Fruit fly (Drosophila melanogaster) whole organism, prepupa: ENCODE measurements around the gene CG43845.

Experiments
- Blimp-1 ChIP-seq: fragments of 200-800 bp; sonication (Bioruptor generic); optimal IDR thresholded peaks from 3 replicates; lab custom pipeline; 2017; ENCODE audit warnings: missing biosample characterization, missing genetic modification characterization, mild to moderate bottlenecking, moderate library complexity, missing genetic modification reagents
- CG10631 ChIP-seq: fragments of 200-800 bp; sonication (Bioruptor generic); optimal IDR thresholded peaks from 2 replicates; lab custom pipeline; 2016; ENCODE audit warnings: missing biosample characterization, missing genetic modification characterization
- CG11294 ChIP-seq: fragments of 200-800 bp; sonication (Bioruptor generic); IDR thresholded peaks from 2 replicates; pipeline ENCODE4 v1.3.6; 2022; ENCODE audit warnings: missing biosample characterization, missing genetic modification characterization
- CG11762 ChIP-seq: fragments of 200-800 bp; sonication (Bioruptor generic); optimal IDR thresholded peaks from 3 replicates; lab custom pipeline; 2016; ENCODE audit warnings: missing biosample characterization, missing genetic modification characterization; ENCODE audit not compliant: insufficient read depth
- CG15336 ChIP-seq: fragments of 200-800 bp; sonication (Bioruptor generic); IDR thresholded peaks from 2 replicates; pipeline ENCODE4 v1.3.6; 2022; ENCODE audit warnings: missing biosample characterization, missing genetic modification characterization
- CG16779 ChIP-seq: fragments of 200-800 bp; sonication (Bioruptor generic); optimal IDR thresholded peaks from 3 replicates; lab custom pipeline; 2017; ENCODE audit warnings: missing biosample characterization, mild to moderate bottlenecking, missing genetic modification characterization
- CG3032 ChIP-seq: fragments of 200-800 bp; optimal IDR thresholded peaks from 2 replicates; lab custom pipeline; 2019; ENCODE audit warnings: missing biosample characterization, mild to moderate bottlenecking, missing genetic modification characterization, moderate library complexity
- CG31627 ChIP-seq: fragments of 200-800 bp; sonication (Bioruptor generic); optimal IDR thresholded peaks from 3 replicates; lab custom pipeline; 2016; ENCODE audit warnings: missing biosample characterization, missing genetic modification characterization
- CG32006 ChIP-seq: fragments of 200-800 bp; sonication (Bioruptor generic); optimal IDR thresholded peaks from 3 replicates; lab custom pipeline; 2017; ENCODE audit warnings: missing biosample characterization, mild to moderate bottlenecking, missing genetic modification characterization
- CG3919 ChIP-seq: fragments of 200-800 bp; sonication (Bioruptor generic); optimal IDR thresholded peaks from 3 replicates; lab custom pipeline; 2016; ENCODE audit warnings: missing biosample characterization, missing genetic modification characterization
- CG6163 ChIP-seq: fragments of 200-800 bp; sonication (Bioruptor generic); IDR thresholded peaks from 3 replicates; pipeline ENCODE4 v1.3.6; 2022; ENCODE audit warnings: missing biosample characterization, missing genetic modification characterization
- CG6276 ChIP-seq: fragments of 200-800 bp; sonication (Bioruptor generic); optimal IDR thresholded peaks from 2 replicates; lab custom pipeline; 2017; ENCODE audit warnings: missing biosample characterization, mild to moderate bottlenecking, missing genetic modification characterization
- CG6854 ChIP-seq: fragments of 200-800 bp; sonication (Bioruptor generic); optimal IDR thresholded peaks from 2 replicates; lab custom pipeline; 2017; ENCODE audit warnings: missing biosample characterization, mild to moderate bottlenecking, missing genetic modification characterization
- CG7368 ChIP-seq: fragments of 200-800 bp; sonication (Bioruptor generic); optimal IDR thresholded peaks from 3 replicates; lab custom pipeline; 2016; ENCODE audit warnings: missing biosample characterization, missing genetic modification characterization
- CG8119 ChIP-seq: fragments of 200-800 bp; sonication (Bioruptor generic); IDR thresholded peaks from 3 replicates; pipeline ENCODE4 v1.3.6; 2022; ENCODE audit warnings: missing biosample characterization, missing genetic modification characterization
- CG8319 ChIP-seq: fragments of 200-800 bp; sonication (Bioruptor generic); optimal IDR thresholded peaks from 3 replicates; lab custom pipeline; 2016; ENCODE audit warnings: missing biosample characterization, missing genetic modification characterization
- CG9139 ChIP-seq: fragments of 200-800 bp; sonication (Bioruptor generic); optimal IDR thresholded peaks from 3 replicates; lab custom pipeline; 2017; ENCODE audit warnings: missing biosample characterization, mild to moderate bottlenecking, missing genetic modification characterization
- Eip75B ChIP-seq: fragments of 200-800 bp; sonication (Bioruptor generic); optimal IDR thresholded peaks from 3 replicates; lab custom pipeline; 2016; ENCODE audit warnings: missing biosample characterization, missing genetic modification characterization
- Eip78C ChIP-seq: fragments of 200-800 bp; sonication (Bioruptor generic); peaks from one replicate; lab custom pipeline; 2016; ENCODE audit warnings: missing biosample characterization, missing genetic modification characterization
- Eip93F ChIP-seq: fragments of 200-800 bp; sonication (Bioruptor generic); optimal IDR thresholded peaks from 2 replicates; lab custom pipeline; 2016; ENCODE audit warnings: missing biosample characterization, mild to moderate bottlenecking, missing genetic modification characterization
- Ets96B ChIP-seq: fragments of 200-800 bp; optimal IDR thresholded peaks from 2 replicates; lab custom pipeline; 2019; ENCODE audit warnings: missing biosample characterization, mild to moderate bottlenecking, missing genetic modification characterization, moderate library complexity
- Gug ChIP-seq: fragments of 200-800 bp; sonication (Bioruptor generic); IDR thresholded peaks from 2 replicates; pipeline ENCODE4 v1.3.6; 2022; ENCODE audit warnings: missing biosample characterization, missing genetic modification characterization
- Hr38 ChIP-seq: sonication (Bioruptor generic); optimal IDR thresholded peaks from 2 replicates; lab custom pipeline; 2016; ENCODE audit warnings: missing biosample characterization, missing genetic modification characterization
- Hr39 ChIP-seq: fragments of 200-800 bp; sonication (Bioruptor generic); optimal IDR thresholded peaks from 2 replicates; lab custom pipeline; 2016; ENCODE audit warnings: missing biosample characterization, missing genetic modification characterization
- Met ChIP-seq: fragments of 200-800 bp; sonication (Bioruptor generic); optimal IDR thresholded peaks from 3 replicates; lab custom pipeline; 2016; ENCODE audit warnings: missing biosample characterization, missing genetic modification characterization
- OdsH ChIP-seq: fragments of 200-800 bp; sonication (Bioruptor generic); optimal IDR thresholded peaks from 3 replicates; lab custom pipeline; 2016; ENCODE audit warnings: missing biosample characterization, missing genetic modification characterization
- Smox ChIP-seq: fragments of 200-800 bp; sonication (Bioruptor generic); optimal IDR thresholded peaks from 3 replicates; lab custom pipeline; 2016; ENCODE audit warnings: missing biosample characterization, missing genetic modification characterization
- Sox102F ChIP-seq: fragments of 200-800 bp; sonication (Bioruptor generic); optimal IDR thresholded peaks from 2 replicates; lab custom pipeline; 2016; ENCODE audit warnings: missing biosample characterization, mild to moderate bottlenecking, missing genetic modification characterization
- acj6 ChIP-seq: fragments of 200-800 bp; sonication (Bioruptor generic); optimal IDR thresholded peaks from 3 replicates; lab custom pipeline; 2016; ENCODE audit warnings: missing biosample characterization, missing genetic modification characterization
- cyc ChIP-seq: fragments of 200-800 bp; sonication (Bioruptor generic); optimal IDR thresholded peaks from 3 replicates; lab custom pipeline; 2016; ENCODE audit warnings: missing biosample characterization, missing genetic modification characterization
- dac ChIP-seq: fragments of 200-800 bp; sonication (Bioruptor generic); optimal IDR thresholded peaks from 2 replicates; lab custom pipeline; 2017; ENCODE audit warnings: missing biosample characterization, mild to moderate bottlenecking, missing genetic modification characterization
- eg ChIP-seq: fragments of 200-800 bp; sonication (Bioruptor generic); IDR thresholded peaks from 3 replicates; pipeline ENCODE4 v1.3.6; 2022; ENCODE audit warnings: missing biosample characterization, missing genetic modification characterization
- esn ChIP-seq: fragments of 200-800 bp; sonication (Bioruptor generic); optimal IDR thresholded peaks from 2 replicates; lab custom pipeline; 2016; ENCODE audit warnings: missing biosample characterization, mild to moderate bottlenecking, missing genetic modification characterization, moderate library complexity
- fd59A ChIP-seq: fragments of 200-800 bp; sonication (Bioruptor generic); optimal IDR thresholded peaks from 2 replicates; lab custom pipeline; 2017; ENCODE audit warnings: missing biosample characterization, mild to moderate bottlenecking, missing genetic modification characterization, missing genetic modification reagents
- fkh ChIP-seq: fragments of 200-800 bp; sonication (Bioruptor generic); optimal IDR thresholded peaks from 3 replicates; lab custom pipeline; 2017; ENCODE audit warnings: missing biosample characterization, mild to moderate bottlenecking, missing genetic modification characterization, moderate library complexity
- lz ChIP-seq: fragments of 200-800 bp; sonication (Bioruptor generic); optimal IDR thresholded peaks from 3 replicates; lab custom pipeline; 2016; ENCODE audit warnings: missing biosample characterization, missing genetic modification characterization
- pdm3 ChIP-seq: fragments of 200-800 bp; sonication (Bioruptor generic); optimal IDR thresholded peaks from 3 replicates; lab custom pipeline; 2016; ENCODE audit warnings: missing biosample characterization, missing genetic modification characterization
- ss ChIP-seq, 2 experiments: fragments of 200-800 bp; sonication (Bioruptor generic); optimal IDR thresholded peaks; 2 replicates in 1 of 2; 3 replicates in 1 of 2; lab custom pipeline; 2017 to 2018; ENCODE audit warnings: mild to moderate bottlenecking in 2 of 2, missing biosample characterization in 2 of 2, missing genetic modification characterization in 2 of 2, moderate library complexity in 1 of 2
- svp ChIP-seq: fragments of 200-800 bp; sonication (Bioruptor generic); peaks from one replicate; lab custom pipeline; 2016; ENCODE audit warnings: missing biosample characterization, missing genetic modification characterization
- topi ChIP-seq: fragments of 200-800 bp; sonication (Bioruptor generic); optimal IDR thresholded peaks from 3 replicates; lab custom pipeline; 2016; ENCODE audit warnings: missing biosample characterization, missing genetic modification characterization

The CG43845 gene

dm6 chr3R:5516582-5517001 lies 6.3 kb downstream of the CG43845 start:
- no peak for TF ChIP-seq cyc (GFP tag; lab: Kevin White, UChicago)
- TF ChIP-seq acj6 (GFP tag; lab: Kevin White, UChicago) = no peak
- TF ChIP-seq fkh (GFP tag; lab: Kevin White, UChicago) = peak; percentile 7
- TF ChIP-seq CG6276 (GFP tag; lab: Kevin White, UChicago) = no peak
- peak; percentile 48 for TF ChIP-seq Eip78C (GFP tag; lab: Kevin White, UChicago)
- TF ChIP-seq Eip93F (GFP tag; lab: Kevin White, UChicago) = no peak
- TF ChIP-seq CG15336 (GFP tag; lab: Robert Waterston, UW) = no peak
- no peak for TF ChIP-seq CG8119
- TF ChIP-seq Ets96B (tag; lab: Kevin White, UChicago) = no peak

dm6 chr3R:5514759-5515158 lies 8.2 kb downstream of the CG43845 start:
- TF ChIP-seq Met (GFP tag; lab: Kevin White, UChicago) (peak; percentile 21), lz (GFP tag; lab: Kevin White, UChicago) (peak; percentile 3), ss (GFP tag; optimal IDR thresholded peaks at IDR 0.05; lab: Kevin White, UChicago) (no peak), Blimp-1 (GFP tag; lab: Kevin White, UChicago) (no peak), Eip78C (GFP tag; lab: Kevin White, UChicago) (peak; percentile 57), Hr39 (GFP tag; lab: Kevin White, UChicago) (peak; percentile 36), CG16779 (tag; lab: Kevin White, UChicago) (no peak), Hr38 (no peak), Eip75B (no peak), esn (GFP tag; lab: Kevin White, UChicago) (peak; percentile 10), pdm3 (GFP tag; lab: Kevin White, UChicago) (no peak), CG3032 (tag; lab: Kevin White, UChicago) (no peak), cyc (GFP tag; lab: Kevin White, UChicago) (no peak), fd59A (GFP tag; lab: Kevin White, UChicago) (no peak), CG8319 (GFP tag; lab: Kevin White, UChicago) (no peak), CG32006 (GFP tag; lab: Kevin White, UChicago) (no peak), dac (GFP tag; lab: Kevin White, UChicago) (no peak), Smox (GFP tag; lab: Kevin White, UChicago) (peak; percentile 15), CG31627 (GFP tag; lab: Kevin White, UChicago) (peak; percentile 12), svp (peak; percentile 71), acj6 (GFP tag; lab: Kevin White, UChicago) (no peak), OdsH (GFP tag; lab: Kevin White, UChicago) (no peak), Sox102F (no peak), CG6276 (GFP tag; lab: Kevin White, UChicago) (no peak), topi (peak; percentile 10), eg (GFP tag; lab: Robert Waterston, UW) (no peak)

DNA sequence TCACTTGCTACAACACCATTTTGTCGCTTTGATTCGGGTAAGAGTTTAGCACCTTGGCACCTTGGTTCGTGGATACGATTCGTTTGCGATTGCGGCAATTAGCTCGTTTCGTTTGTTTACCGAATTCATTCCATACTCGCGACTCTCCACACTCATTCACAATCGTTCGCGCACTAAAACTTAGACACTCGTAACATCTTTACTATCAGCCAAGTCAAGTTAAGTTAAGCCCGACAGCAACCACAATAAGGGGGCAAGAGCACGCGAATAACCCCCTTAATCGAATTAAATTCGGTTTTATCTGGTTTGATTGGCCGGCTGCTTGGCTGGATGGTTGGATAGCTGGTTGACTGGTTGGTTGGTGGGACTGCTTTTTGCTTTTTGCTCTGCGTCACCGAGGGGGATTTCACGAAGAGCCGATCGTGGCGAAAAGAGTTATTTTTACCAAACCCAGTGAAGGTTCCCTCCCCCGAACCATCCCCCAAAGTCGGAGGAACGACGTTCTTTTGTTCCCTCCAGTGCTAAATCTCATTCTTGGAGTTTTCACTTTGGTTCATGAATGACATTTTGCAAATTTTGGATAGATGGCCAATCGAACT lies 19.0 kb downstream of the CG43845 start:
- TF ChIP-seq CG9139 (GFP tag; lab: Kevin White, UChicago) (no peak), CG10631 (GFP tag; lab: Kevin White, UChicago) (no peak), svp (no peak), CG11762 (no peak), pdm3 (GFP tag; lab: Kevin White, UChicago) (no peak), CG3919 (GFP tag; lab: Kevin White, UChicago) (no peak), CG6854 (GFP tag; lab: Kevin White, UChicago) (peak; percentile 28), OdsH (GFP tag; lab: Kevin White, UChicago) (no peak), CG6163 (GFP tag; lab: Robert Waterston, UW) (no peak), fkh (GFP tag; lab: Kevin White, UChicago) (peak; percentile 21), Eip78C (GFP tag; lab: Kevin White, UChicago) (peak; percentile 57), Gug (no peak), CG7368 (GFP tag; lab: Kevin White, UChicago) (no peak), CG11294 (GFP tag; lab: Robert Waterston, UW) (no peak), CG16779 (tag; lab: Kevin White, UChicago) (no peak)
